Fruit fly (Drosophila melanogaster) whole organism, wandering third instar larva: ENCODE results near the gene tara.

ENCODE experiments used
- CrebA ChIP-seq: fragments of 200-800 bp; sonication (Bioruptor generic); optimal IDR thresholded peaks from 2 replicates; lab custom pipeline; 2016; ENCODE audit warnings: missing biosample characterization, mild to moderate bottlenecking, missing genetic modification characterization, borderline replicate concordance
- Dfd ChIP-seq: fragments of >200 bp; optimal IDR thresholded peaks from 2 replicates; lab custom pipeline; 2017; ENCODE audit warnings: missing biosample characterization, missing genetic modification characterization
- Dif ChIP-seq: fragments of 200-275, 200-300 bp; sonication (Bioruptor generic); optimal IDR thresholded peaks from 2 replicates; lab custom pipeline; 2018; ENCODE audit warnings: missing biosample characterization, missing genetic modification characterization; ENCODE audit not compliant: partially characterized antibody
- Hr78 ChIP-seq: fragments of >200 bp; optimal IDR thresholded peaks from 2 replicates; lab custom pipeline; 2017; ENCODE audit warnings: missing biosample characterization, missing genetic modification characterization
- OdsH ChIP-seq: fragments of 200-800 bp; sonication (Bioruptor generic); optimal IDR thresholded peaks from 2 replicates; lab custom pipeline; 2016; ENCODE audit warnings: missing biosample characterization, mild to moderate bottlenecking, missing genetic modification characterization
- Vsx2 ChIP-seq: fragments of 200-300, 225-300 bp; sonication (Bioruptor generic); optimal IDR thresholded peaks from 2 replicates; lab custom pipeline; 2018; ENCODE audit warnings: missing biosample characterization, missing genetic modification characterization; ENCODE audit not compliant: partially characterized antibody
- brk ChIP-seq: fragments of 200-800 bp; sonication (Bioruptor generic); optimal IDR thresholded peaks from 2 replicates; lab custom pipeline; 2016; ENCODE audit warnings: missing biosample characterization, mild to moderate bottlenecking, missing genetic modification characterization
- dl ChIP-seq, 2 experiments: fragments of 175-275, 200-275 bp in 1 of 2; fragments of 200-275 bp in 1 of 2; sonication (Bioruptor generic); optimal IDR thresholded peaks; lab custom pipeline; 2018; ENCODE audit warnings: mild to moderate bottlenecking in 2 of 2, missing biosample characterization in 2 of 2, missing genetic modification characterization in 2 of 2, moderate library complexity in 2 of 2; ENCODE audit not compliant: partially characterized antibody in 2 of 2, insufficient read depth in 1 of 2
- ey ChIP-seq: fragments of 200-800 bp; sonication (Bioruptor generic); optimal IDR thresholded peaks from 2 replicates; lab custom pipeline; 2016; ENCODE audit warnings: missing biosample characterization, missing genetic modification characterization
- fru ChIP-seq: fragments of 200-800 bp; sonication (Bioruptor generic); optimal IDR thresholded peaks from 3 replicates; lab custom pipeline; 2016; ENCODE audit warnings: missing biosample characterization, mild to moderate bottlenecking, missing genetic modification characterization
- h ChIP-seq: fragments of 200-800 bp; sonication (Bioruptor generic); optimal IDR thresholded peaks from 3 replicates; lab custom pipeline; 2016; ENCODE audit warnings: missing biosample characterization, mild to moderate bottlenecking, missing genetic modification characterization
- sv ChIP-seq: fragments of 200-800 bp; sonication (Bioruptor generic); optimal IDR thresholded peaks from 3 replicates; lab custom pipeline; 2016; ENCODE audit warnings: missing biosample characterization, missing genetic modification characterization
- usp ChIP-seq: fragments of >200 bp; optimal IDR thresholded peaks from 2 replicates; lab custom pipeline; 2017; ENCODE audit warnings: missing biosample characterization, missing genetic modification characterization
- woc ChIP-seq: sonication (Bioruptor generic); optimal IDR thresholded peaks from 2 replicates; lab custom pipeline; 2016; ENCODE audit warnings: missing biosample characterization, mild to moderate bottlenecking, missing genetic modification characterization

DNA sequence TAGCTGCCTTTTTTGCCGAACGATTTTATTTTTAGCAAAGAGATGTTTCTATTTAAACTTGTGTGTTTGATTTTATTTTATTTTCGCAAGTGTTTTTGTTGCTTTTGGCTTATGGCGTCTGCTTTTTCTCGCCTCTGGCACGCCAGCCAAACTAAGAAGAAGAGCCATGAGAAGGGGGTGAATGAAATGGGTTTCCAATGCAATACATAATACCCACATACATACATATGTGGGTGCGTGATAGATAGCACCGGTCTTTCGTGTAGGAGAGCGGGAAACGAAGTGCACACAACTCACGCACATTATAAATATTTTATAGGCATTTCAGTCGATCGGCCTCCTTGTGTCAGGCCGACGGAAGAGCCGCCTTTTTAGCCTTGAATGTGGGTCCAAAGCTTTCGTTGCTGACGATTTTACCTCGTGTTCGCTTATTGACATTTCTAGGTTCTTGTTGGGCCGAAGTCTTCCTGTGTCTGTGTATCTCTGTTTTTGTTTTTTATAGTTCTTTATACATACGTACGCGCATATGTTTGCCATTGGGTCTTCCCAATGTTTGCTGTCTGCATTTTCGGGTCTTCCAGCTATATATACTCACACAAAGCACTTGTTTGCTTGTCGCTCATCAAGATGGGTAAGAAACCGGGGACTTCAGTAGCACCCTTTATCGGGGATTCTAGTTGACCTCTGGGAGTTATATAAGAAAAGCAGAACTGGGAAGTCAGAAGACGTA lies 50.6 kb downstream of the tara start:
- TF ChIP-seq CrebA (no peak), OdsH (GFP tag; lab: Kevin White, UChicago) (no peak), brk (GFP tag; lab: Kevin White, UChicago) (no peak), dl (GFP tag; optimal IDR thresholded peaks at IDR 0.05; lab: Kevin White, UChicago; ENCODE audit: insufficient read depth in 1 of 2, partially characterized antibody in 2 of 2) (no peak), Dfd (no peak), Hr78 (GFP tag; lab: Kevin White, UChicago) (no peak), usp (GFP tag; lab: Kevin White, UChicago) (no peak), h (GFP tag; lab: Kevin White, UChicago) (no peak), sv (GFP tag; lab: Kevin White, UChicago) (no peak), Vsx2 (GFP tag; lab: Kevin White, UChicago) (no peak), woc (GFP tag; lab: Kevin White, UChicago) (no peak), fru (GFP tag; lab: Kevin White, UChicago) (no peak), Dif (GFP tag; lab: Kevin White, UChicago) (no peak), ey (no peak)
